Fruit fly (Drosophila melanogaster): Measurements from ENCODE around the gene mRpS18A.
A peak's percentile ranks its signal among the peaks of the same experiment; 100 is the strongest.

Gene mRpS18A

DNA sequence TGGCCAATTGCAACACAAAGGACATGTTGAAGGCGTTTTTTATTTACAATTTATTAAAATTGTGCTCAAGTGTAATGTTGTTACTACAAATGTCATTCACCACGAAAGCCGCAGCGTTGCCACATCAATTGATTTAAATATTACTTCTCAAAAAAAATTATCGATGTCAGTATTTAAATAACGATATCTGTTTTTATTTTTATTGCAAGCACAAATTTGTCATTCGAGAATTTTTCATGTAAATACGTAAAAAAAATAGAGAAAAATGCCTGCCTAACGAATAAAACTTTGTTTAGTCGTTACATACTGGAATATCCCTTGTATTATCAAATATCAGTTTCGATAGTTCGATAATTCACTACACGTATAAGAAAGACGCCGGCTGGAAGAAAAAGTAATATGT, at the start of gene mRpS18A, which contains the start of gene CG31460:
Gene mRpS18A (minus strand): TSS at position 110 of the 403 bp plus-strand sequence.
Gene CG31460 (plus strand): TSS at position 190 of the 403 bp plus-strand sequence.
- no peak for TF ChIP-seq peb (GFP tag; IDR thresholded peaks at IDR 0.05)
- no peak for TF ChIP-seq CG17385 (GFP tag; optimal IDR thresholded peaks at IDR 0.05)
- no peak for TF ChIP-seq CG12071 (GFP tag; optimal IDR thresholded peaks at IDR 0.05)
- no peak for TF ChIP-seq hth (optimal IDR thresholded peaks at IDR 0.05)
- no peak for TF ChIP-seq ase (GFP tag; IDR thresholded peaks at IDR 0.05)
- no peak for TF ChIP-seq yki (optimal IDR thresholded peaks at IDR 0.05)
- TF ChIP-seq pum (GFP tag; optimal IDR thresholded peaks at IDR 0.05), result no peak
- TF ChIP-seq CG7745 (tag; optimal IDR thresholded peaks at IDR 0.05), result no peak
- no peak for TF ChIP-seq dan (GFP tag; IDR thresholded peaks at IDR 0.05)
- TF ChIP-seq Awh (GFP tag; IDR thresholded peaks at IDR 0.05), result no peak
- TF ChIP-seq CG12391 (tag; optimal IDR thresholded peaks at IDR 0.05), result no peak
- no peak for TF ChIP-seq mirr (GFP tag; optimal IDR thresholded peaks at IDR 0.05)
- TF ChIP-seq CG13287 (GFP tag; IDR thresholded peaks at IDR 0.05; ENCODE audit: partially characterized antibody), result peak; percentile 86
- TF ChIP-seq CG31365 (tag; optimal IDR thresholded peaks at IDR 0.05), result no peak
- no peak for TF ChIP-seq Elba2 (GFP tag; optimal IDR thresholded peaks at IDR 0.05)
- TF ChIP-seq Mrtf (GFP tag; IDR thresholded peaks at IDR 0.05), result no peak
- peak; percentile 13; the same call in 1 of the 2 replicates for TF ChIP-seq CG32532 (GFP tag; IDR thresholded peaks at IDR 0.05)
- TF ChIP-seq Aef1 (GFP tag; IDR thresholded peaks at IDR 0.05), result 0 out of 3 replicates have a peak, but pooled peaks have one; percentile 14
- TF ChIP-seq Scr (GFP tag; IDR thresholded peaks at IDR 0.05; ENCODE audit: partially characterized antibody), result peak; percentile 78
- TF ChIP-seq seq (GFP tag; IDR thresholded peaks at IDR 0.05), result no peak
- TF ChIP-seq pan (optimal IDR thresholded peaks at IDR 0.05), result no peak
- TF ChIP-seq pan (GFP tag; optimal IDR thresholded peaks at IDR 0.05 in 1 of 2, IDR thresholded peaks at IDR 0.05 in 1 of 2), result peak in 1 of 2 experiments; percentile 22
- TF ChIP-seq dmrt99B (tag; optimal IDR thresholded peaks at IDR 0.05), result no peak
- TF ChIP-seq lola (GFP tag; optimal IDR thresholded peaks at IDR 0.05), result no peak
- no peak for TF ChIP-seq chn (GFP tag; optimal IDR thresholded peaks at IDR 0.05)
- no peak for TF ChIP-seq CG8765 (GFP tag; IDR thresholded peaks at IDR 0.05)
- no peak for TF ChIP-seq chif (GFP tag; optimal IDR thresholded peaks at IDR 0.05)
- no peak for TF ChIP-seq corto (GFP tag; optimal IDR thresholded peaks at IDR 0.05)
- no peak for TF ChIP-seq Ptx1 (GFP tag; IDR thresholded peaks at IDR 0.05)
- TF ChIP-seq wdn (GFP tag; IDR thresholded peaks at IDR 0.05), result no peak
- no peak for TF ChIP-seq dysf (GFP tag; IDR thresholded peaks at IDR 0.05)
- TF ChIP-seq Asciz (GFP tag; optimal IDR thresholded peaks at IDR 0.05), result no peak
- TF ChIP-seq CG18619 (GFP tag; optimal IDR thresholded peaks at IDR 0.05), result no peak
- peak; percentile 30 for TF ChIP-seq YL-1 (GFP tag; optimal IDR thresholded peaks at IDR 0.05)
- TF ChIP-seq CG2712 (tag; optimal IDR thresholded peaks at IDR 0.05), result no peak
- TF ChIP-seq Opbp (GFP tag; IDR thresholded peaks at IDR 0.05; ENCODE audit: partially characterized antibody), result peak; percentile 9; the same call in 1 of the 3 replicates
- TF ChIP-seq vnd (GFP tag; IDR thresholded peaks at IDR 0.05; ENCODE audit: partially characterized antibody), result peak; percentile 64; the same call in 2 of the 3 replicates
- no peak for TF ChIP-seq CG1529 (GFP tag; optimal IDR thresholded peaks at IDR 0.05)
- TF ChIP-seq ewg (GFP tag; optimal IDR thresholded peaks at IDR 0.05), result no peak
- TF ChIP-seq Lim3 (GFP tag; IDR thresholded peaks at IDR 0.05), result no peak
- TF ChIP-seq CG3407 (GFP tag; optimal IDR thresholded peaks at IDR 0.05), result no peak
- TF ChIP-seq Abd-B (GFP tag; optimal IDR thresholded peaks at IDR 0.05), result peak; percentile 30
- no peak for TF ChIP-seq wor (GFP tag; IDR thresholded peaks at IDR 0.05)
- no peak for TF ChIP-seq D19B (GFP tag; optimal IDR thresholded peaks at IDR 0.05)
- no peak for TF ChIP-seq CG17802 (tag; optimal IDR thresholded peaks at IDR 0.05)
- no peak for TF ChIP-seq bowl (GFP tag; IDR thresholded peaks at IDR 0.05)
- TF ChIP-seq Trl (optimal IDR thresholded peaks at IDR 0.05), result no peak
- TF ChIP-seq Trl (GFP tag; optimal IDR thresholded peaks at IDR 0.05), result no peak
- TF ChIP-seq tup (GFP tag; optimal IDR thresholded peaks at IDR 0.05), result no peak
- TF ChIP-seq CG9817 (tag; optimal IDR thresholded peaks at IDR 0.05), result no peak
- TF ChIP-seq gfzf (GFP tag; optimal IDR thresholded peaks at IDR 0.05), result peak; percentile 52
- no peak for TF ChIP-seq CG17612 (GFP tag; IDR thresholded peaks at IDR 0.05)

Measured in whole organism, embryonic.